Fruit fly (Drosophila melanogaster): Measurements from ENCODE around the gene stc.

Gene stc

dm6 chr2L:15113234-15113916 is at the start of gene stc:
Gene stc (plus strand): TSS chr2L:15113480.
- TF ChIP-seq CG10348 (GFP tag; IDR thresholded peaks at IDR 0.05): no peak
- TF ChIP-seq D1 (tag; optimal IDR thresholded peaks at IDR 0.05): peak; percentile 3

- TF ChIP-seq CG10348 (GFP tag; IDR thresholded peaks at IDR 0.05) (no peak), Pif1B (GFP tag; optimal IDR thresholded peaks at IDR 0.05) (no peak), EcR (GFP tag; optimal IDR thresholded peaks at IDR 0.05) (no peak), CG34367 (tag; optimal IDR thresholded peaks at IDR 0.05) (no peak), rn (GFP tag; IDR thresholded peaks at IDR 0.05) (no peak), fd96Ca (GFP tag; IDR thresholded peaks at IDR 0.05) (no peak), Pif1A (GFP tag; optimal IDR thresholded peaks at IDR 0.05) (no peak), gl (tag; optimal IDR thresholded peaks at IDR 0.05) (no peak)
These were observed 47.6 kb upstream of the stc start for dm6 chr2L:15065663-15066062.

DNA sequence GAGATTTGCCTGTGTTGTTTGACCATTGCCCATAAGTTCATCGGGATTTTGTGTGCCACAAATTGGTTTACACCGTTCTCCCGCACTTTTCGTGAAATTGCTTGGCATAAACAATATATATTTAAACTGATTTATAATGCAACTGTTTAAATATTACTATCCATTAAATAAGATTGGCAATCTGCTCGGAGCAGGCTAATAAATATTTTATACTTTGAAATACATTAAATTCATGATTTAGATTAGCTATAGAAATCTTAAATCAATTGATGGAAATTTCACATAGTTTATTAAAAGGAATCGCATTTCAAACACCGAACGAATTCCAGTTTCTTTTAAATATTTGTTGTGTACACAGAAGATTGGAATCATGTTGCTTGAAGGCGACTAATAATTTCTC is 47.1 kb upstream of the stc start:
- no peak for TF ChIP-seq CG12605 (GFP tag; IDR thresholded peaks at IDR 0.05)
- no peak for TF ChIP-seq CG8301 (tag; optimal IDR thresholded peaks at IDR 0.05)
- TF ChIP-seq EcR (GFP tag; optimal IDR thresholded peaks at IDR 0.05): no peak
- no peak for TF ChIP-seq D1 (tag; optimal IDR thresholded peaks at IDR 0.05)

- TF ChIP-seq Ets98B (GFP tag; IDR thresholded peaks at IDR 0.05): peak; percentile 21; the same call in 1 of the 2 replicates
- no peak for TF ChIP-seq D1 (tag; optimal IDR thresholded peaks at IDR 0.05)
These were observed 45.4 kb upstream of the stc start for dm6 chr2L:15067832-15068231.

- no peak for TF ChIP-seq Pif1A (GFP tag; optimal IDR thresholded peaks at IDR 0.05)
- no peak for TF ChIP-seq Pif1B (GFP tag; optimal IDR thresholded peaks at IDR 0.05)
- no peak for TF ChIP-seq CG12605 (GFP tag; IDR thresholded peaks at IDR 0.05)
- no peak for TF ChIP-seq EcR (GFP tag; optimal IDR thresholded peaks at IDR 0.05)
- no peak for TF ChIP-seq CG8159 (tag; optimal IDR thresholded peaks at IDR 0.05)
- TF ChIP-seq gl (tag; optimal IDR thresholded peaks at IDR 0.05): no peak
- TF ChIP-seq CG10348 (GFP tag; IDR thresholded peaks at IDR 0.05): no peak
- no peak for TF ChIP-seq CG15710 (tag; optimal IDR thresholded peaks at IDR 0.05)
- TF ChIP-seq Snoo (tag; optimal IDR thresholded peaks at IDR 0.05): no peak
- TF ChIP-seq CG34367 (tag; optimal IDR thresholded peaks at IDR 0.05): no peak
- TF ChIP-seq CG13204 (GFP tag; optimal IDR thresholded peaks at IDR 0.05): no peak
- no peak for TF ChIP-seq CG17806 (tag; optimal IDR thresholded peaks at IDR 0.05)
- no peak for TF ChIP-seq CG14655 (GFP tag; optimal IDR thresholded peaks at IDR 0.05)
- no peak for TF ChIP-seq CG32121 (GFP tag; IDR thresholded peaks at IDR 0.05)
- TF ChIP-seq CG9948 (tag; optimal IDR thresholded peaks at IDR 0.05): no peak
- TF ChIP-seq Ets98B (GFP tag; IDR thresholded peaks at IDR 0.05): no peak
- no peak for TF ChIP-seq CG8301 (tag; optimal IDR thresholded peaks at IDR 0.05)
These were observed 43.1 kb upstream of the stc start, which contains the start of gene vig for dm6 chr2L:15070216-15070615. Gene vig (minus strand): TSS chr2L:15070316.

DNA sequence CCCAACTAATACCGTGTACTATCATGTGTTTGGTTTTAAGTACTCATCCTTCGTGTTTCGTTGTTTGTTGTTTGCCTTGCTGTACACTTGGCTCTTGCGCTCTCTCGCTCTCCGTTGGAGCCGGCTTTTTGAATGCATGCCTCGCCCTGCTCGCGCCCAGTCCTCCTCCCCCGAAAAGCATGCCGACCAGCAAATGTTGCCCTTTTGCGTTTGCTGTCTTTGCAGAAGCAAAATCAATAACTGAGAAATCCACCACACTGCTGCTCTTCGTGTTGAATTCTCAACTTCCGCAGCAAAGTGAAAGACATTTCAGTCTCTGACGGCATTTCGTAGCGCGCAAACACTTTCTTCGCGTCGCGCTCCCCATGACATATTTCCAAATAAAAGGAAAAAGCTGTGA is 38.8 kb upstream of the stc start, which contains the start of gene wwk:
TSS of gene wwk (plus strand) at position 312 of the 400 bp plus-strand sequence.
- TF ChIP-seq CG10348 (GFP tag; IDR thresholded peaks at IDR 0.05): no peak
- no peak for TF ChIP-seq CG13204 (GFP tag; optimal IDR thresholded peaks at IDR 0.05)
- no peak for TF ChIP-seq CG32121 (GFP tag; IDR thresholded peaks at IDR 0.05)
- no peak for TF ChIP-seq CG8301 (tag; optimal IDR thresholded peaks at IDR 0.05)
- no peak for TF ChIP-seq CG8159 (tag; optimal IDR thresholded peaks at IDR 0.05)
- TF ChIP-seq rn (GFP tag; IDR thresholded peaks at IDR 0.05): no peak

DNA sequence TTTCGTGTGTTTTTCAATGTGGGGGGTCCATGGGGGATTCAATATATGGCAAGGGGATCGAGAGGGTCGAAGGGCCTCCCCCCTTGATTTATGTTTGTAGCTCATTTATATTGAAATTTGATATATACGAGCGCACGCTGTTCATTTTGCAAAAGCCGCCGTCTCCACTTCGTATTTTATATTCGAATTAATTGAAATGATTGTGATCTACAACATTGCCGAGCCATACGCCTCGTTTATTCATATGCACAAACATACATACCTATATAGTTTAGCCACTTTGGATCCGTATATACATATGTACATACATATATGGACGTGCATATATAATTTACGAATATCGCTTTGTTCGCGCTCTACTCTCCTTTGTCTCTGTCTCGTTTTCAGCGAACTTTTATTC is 7.2 kb upstream of the stc start:
- TF ChIP-seq Pif1A (GFP tag; optimal IDR thresholded peaks at IDR 0.05) (no peak), CG15710 (tag; optimal IDR thresholded peaks at IDR 0.05) (no peak), CG8159 (tag; optimal IDR thresholded peaks at IDR 0.05) (no peak), gl (tag; optimal IDR thresholded peaks at IDR 0.05) (no peak), CG14655 (GFP tag; optimal IDR thresholded peaks at IDR 0.05) (no peak), rn (GFP tag; IDR thresholded peaks at IDR 0.05) (no peak), CG34367 (tag; optimal IDR thresholded peaks at IDR 0.05) (no peak), CG13204 (GFP tag; optimal IDR thresholded peaks at IDR 0.05) (no peak), CG12605 (GFP tag; IDR thresholded peaks at IDR 0.05) (no peak), D1 (tag; optimal IDR thresholded peaks at IDR 0.05) (no peak), Snoo (tag; optimal IDR thresholded peaks at IDR 0.05) (no peak), CG10348 (GFP tag; IDR thresholded peaks at IDR 0.05) (no peak), CG4496 (GFP tag; IDR thresholded peaks at IDR 0.05) (no peak), EcR (GFP tag; optimal IDR thresholded peaks at IDR 0.05) (no peak), CG9948 (tag; optimal IDR thresholded peaks at IDR 0.05) (no peak), Ets98B (GFP tag; IDR thresholded peaks at IDR 0.05) (no peak), CG32121 (GFP tag; IDR thresholded peaks at IDR 0.05) (no peak), fd96Ca (GFP tag; IDR thresholded peaks at IDR 0.05) (no peak)
